Worm (Caenorhabditis elegans): ENCODE results near the gene F57B1.6.

The F57B1.6 gene

ce11 chrV:13243205-13243604 lies 33.8 kb downstream of the F57B1.6 start:
- TF ChIP-seq blmp-1 (tag; optimal IDR thresholded peaks at IDR 0.05; ENCODE audit: insufficient read depth) (peak; percentile 8), lin-13 (GFP tag; optimal IDR thresholded peaks at IDR 0.05) (no peak), unc-55 (GFP tag; optimal IDR thresholded peaks at IDR 0.05) (no peak), fos-1 (tag; optimal IDR thresholded peaks at IDR 0.05) (peak; percentile 17), lin-39 (tag; optimal IDR thresholded peaks at IDR 0.05) (no peak), R02D3.7 (tag; optimal IDR thresholded peaks at IDR 0.05) (no peak), egl-27 (tag; optimal IDR thresholded peaks at IDR 0.05) (peak; percentile 60), nhr-77 (tag; optimal IDR thresholded peaks at IDR 0.05) (no peak), sem-4 (tag; optimal IDR thresholded peaks at IDR 0.05) (peak; percentile 40), ZK546.5 (tag; optimal IDR thresholded peaks at IDR 0.05) (no peak), snpc-4 (tag; optimal IDR thresholded peaks at IDR 0.05) (no peak), sma-9 (GFP tag; optimal IDR thresholded peaks at IDR 0.05) (peak; percentile 99), sma-9 (tag; optimal IDR thresholded peaks at IDR 0.05) (no peak), nhr-10 (tag; optimal IDR thresholded peaks at IDR 0.05) (no peak), lsy-2 (tag; optimal IDR thresholded peaks at IDR 0.05) (no peak), nhr-129 (tag; optimal IDR thresholded peaks at IDR 0.05) (no peak), F13H6.1 (tag; optimal IDR thresholded peaks at IDR 0.05) (no peak), peb-1 (tag; optimal IDR thresholded peaks at IDR 0.05) (no peak), ama-1 (optimal IDR thresholded peaks at IDR 0.05) (no peak), nhr-21 (tag; optimal IDR thresholded peaks at IDR 0.05) (peak; percentile 62), crh-2 (tag; optimal IDR thresholded peaks at IDR 0.05) (no peak)

DNA sequence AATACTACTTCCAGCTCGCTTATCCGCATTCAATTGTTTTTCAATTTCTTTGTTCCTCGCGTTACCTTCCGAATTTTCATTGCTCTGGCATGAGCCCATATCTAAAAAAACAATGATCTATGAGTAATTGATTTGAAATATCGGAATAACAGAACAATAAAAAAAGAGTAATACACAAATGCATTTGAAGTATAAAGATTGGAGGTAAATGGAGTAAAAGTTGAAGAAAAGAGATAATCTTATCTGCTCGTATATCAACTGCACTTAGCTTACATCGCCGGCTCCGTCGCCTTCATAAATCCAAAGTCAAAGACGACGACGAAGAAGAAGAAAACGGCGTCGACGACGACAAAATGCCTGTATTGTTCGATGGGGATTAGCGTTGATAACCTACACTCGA lies 40.0 kb downstream of the F57B1.6 start, which contains the start of gene odr-3:
TSS of gene odr-3 (minus strand) at position 101 of the 400 bp plus-strand sequence.
- TF ChIP-seq lin-39 (tag; optimal IDR thresholded peaks at IDR 0.05) = no peak
- no peak for TF ChIP-seq nhr-6 (tag; optimal IDR thresholded peaks at IDR 0.05)
- TF ChIP-seq sma-9 (GFP tag; optimal IDR thresholded peaks at IDR 0.05) = no peak
- TF ChIP-seq sma-9 (tag; optimal IDR thresholded peaks at IDR 0.05) = no peak
- TF ChIP-seq nhr-25 (tag; optimal IDR thresholded peaks at IDR 0.05) = no peak
- TF ChIP-seq egl-27 (tag; optimal IDR thresholded peaks at IDR 0.05) = no peak
- no peak for TF ChIP-seq nhr-12 (tag; optimal IDR thresholded peaks at IDR 0.05)
- TF ChIP-seq elt-3 (tag; optimal IDR thresholded peaks at IDR 0.05) = no peak
- TF ChIP-seq lsy-2 (tag; optimal IDR thresholded peaks at IDR 0.05) = no peak
- TF ChIP-seq nhr-11 (tag; optimal IDR thresholded peaks at IDR 0.05) = no peak
- TF ChIP-seq blmp-1 (tag; optimal IDR thresholded peaks at IDR 0.05; ENCODE audit: insufficient read depth) = no peak
- TF ChIP-seq lin-11 (tag; optimal IDR thresholded peaks at IDR 0.05) = no peak
- TF ChIP-seq ztf-11 (tag; optimal IDR thresholded peaks at IDR 0.05) = no peak
- no peak for TF ChIP-seq alr-1 (tag; optimal IDR thresholded peaks at IDR 0.05)
- no peak for TF ChIP-seq snpc-4 (tag; optimal IDR thresholded peaks at IDR 0.05)
- TF ChIP-seq mab-5 (tag; optimal IDR thresholded peaks at IDR 0.05) = no peak
- TF ChIP-seq nhr-23 (tag; optimal IDR thresholded peaks at IDR 0.05) = no peak
- no peak for TF ChIP-seq unc-39 (tag; optimal IDR thresholded peaks at IDR 0.05)
- no peak for TF ChIP-seq mbf-1 (tag; optimal IDR thresholded peaks at IDR 0.05)

ce11 chrV:13252862-13253261 lies 43.4 kb downstream of the F57B1.6 start:
- TF ChIP-seq lsy-2 (tag; optimal IDR thresholded peaks at IDR 0.05) (peak in 1 of 2 experiments; percentile 40), mbf-1 (tag; optimal IDR thresholded peaks at IDR 0.05) (no peak), ztf-1 (GFP tag; conservative IDR thresholded peaks at IDR 0.05) (no peak), fos-1 (tag; optimal IDR thresholded peaks at IDR 0.05) (no peak), C34F6.9 (tag; optimal IDR thresholded peaks at IDR 0.05) (peak; percentile 33)

DNA sequence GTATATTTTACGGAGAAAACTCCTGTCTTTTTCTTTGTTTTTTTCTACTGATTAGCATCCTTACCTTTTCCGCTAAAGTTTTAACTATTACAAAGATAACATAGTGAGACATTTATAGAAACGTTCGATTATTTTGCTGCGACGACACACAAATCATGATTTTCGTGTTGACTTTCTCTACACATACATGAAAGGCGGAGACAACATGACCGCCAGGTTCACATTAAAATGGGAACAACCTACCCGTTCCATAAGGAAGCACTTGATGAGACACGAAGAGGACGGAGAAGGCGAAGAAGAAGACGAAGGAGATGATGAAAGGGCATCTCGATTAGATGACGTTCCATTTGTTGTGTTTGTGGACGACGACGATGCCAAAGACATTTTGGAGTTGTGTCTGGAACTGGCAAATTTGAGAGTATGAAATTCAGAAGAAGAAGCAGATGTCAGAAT lies 49.5 kb downstream of the F57B1.6 start, which contains the start of gene C34D1.4:
TSS of gene C34D1.4 (minus strand) at position 403 of the 453 bp plus-strand sequence.
- TF ChIP-seq ceh-16 (tag; optimal IDR thresholded peaks at IDR 0.05) (no peak), blmp-1 (tag; optimal IDR thresholded peaks at IDR 0.05; ENCODE audit: insufficient read depth) (peak; percentile 69), dmd-4 (tag; optimal IDR thresholded peaks at IDR 0.05) (no peak), unc-62 (GFP tag; optimal IDR thresholded peaks at IDR 0.05) (no peak), unc-39 (tag; optimal IDR thresholded peaks at IDR 0.05) (no peak), R02D3.7 (tag; optimal IDR thresholded peaks at IDR 0.05) (no peak), gmeb-1 (tag; optimal IDR thresholded peaks at IDR 0.05) (no peak), elt-1 (tag; optimal IDR thresholded peaks at IDR 0.05) (no peak), nhr-11 (tag; optimal IDR thresholded peaks at IDR 0.05) (no peak), F13H6.1 (tag; optimal IDR thresholded peaks at IDR 0.05) (no peak), nhr-25 (tag; optimal IDR thresholded peaks at IDR 0.05) (peak; percentile 23)

Data from whole organism, L2 larva.